Worm (Caenorhabditis elegans) whole organism, dauer: Measurements from ENCODE around the gene srd-19.

Source experiments
- unc-62 ChIP-seq: sonication (generic microtip); optimal IDR thresholded peaks from 2 replicates; lab custom pipeline; 2017; ENCODE audit warnings: missing biosample characterization, missing genetic modification reagents, missing genetic modification characterization

The srd-19 gene

DNA sequence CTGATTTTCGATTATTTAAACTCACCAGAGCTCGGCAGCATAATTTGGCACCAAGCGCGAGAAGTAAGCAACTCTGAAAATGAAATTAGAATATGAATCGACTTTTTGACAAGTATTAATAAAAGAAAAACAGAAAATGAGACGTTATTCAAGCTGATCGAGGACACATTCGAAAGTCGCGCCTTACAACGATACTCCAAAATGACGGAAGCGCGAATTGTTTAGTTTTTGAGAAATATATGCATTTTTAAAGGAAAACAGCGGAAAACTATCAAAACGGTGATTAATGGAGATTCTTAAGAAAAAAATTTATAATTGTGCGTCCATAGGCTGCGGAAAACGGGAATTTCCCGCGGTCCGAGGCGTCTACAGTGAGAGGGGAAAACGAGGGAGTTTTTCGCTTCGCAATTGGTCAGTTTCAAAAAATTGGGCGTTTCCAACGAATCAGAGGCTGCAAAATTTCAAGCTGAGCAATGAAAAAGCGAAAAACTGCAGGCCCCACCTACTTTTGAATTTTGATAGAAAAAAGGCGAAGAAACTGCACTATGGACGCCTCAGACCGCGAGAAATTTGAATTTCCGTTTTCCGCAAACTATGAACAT, 9.0 kb upstream of the srd-19 start, which contains the start of gene mes-4:
TSS of gene mes-4 (minus strand) at position 73 of the 602 bp plus-strand sequence.
- no peak for TF ChIP-seq unc-62 (GFP tag; lab: Kevin White, UChicago)

DNA sequence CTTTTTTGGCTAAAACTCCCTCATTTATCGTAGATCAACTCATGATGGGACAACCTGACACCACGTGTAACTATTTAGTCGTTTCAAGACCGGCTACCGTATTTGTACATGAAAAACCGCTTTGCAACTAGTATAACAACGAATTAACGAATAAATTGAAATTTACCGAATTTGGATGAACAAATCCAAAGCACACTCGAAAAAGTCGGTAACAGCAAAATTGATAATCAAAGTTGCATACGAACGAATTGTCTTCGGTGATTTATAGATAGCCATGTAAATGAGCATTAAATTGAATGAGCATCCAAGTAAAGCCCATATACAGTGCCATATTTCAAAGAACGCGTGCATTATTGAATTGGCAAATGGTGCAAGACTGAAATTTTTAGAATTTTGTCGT, 3.8 kb upstream of the srd-19 start, which contains the start of gene srd-17:
TSS of gene srd-17 (minus strand) at position 351 of the 400 bp plus-strand sequence.
- TF ChIP-seq unc-62 (GFP tag; lab: Kevin White, UChicago), result no peak

ce11 chrV:13427378-13427777, 1.2 kb downstream of the srd-19 start:
- TF ChIP-seq unc-62 (GFP tag; lab: Kevin White, UChicago), result no peak

ce11 chrV:13426764-13427163, 1.8 kb downstream of the srd-19 start, which contains the start of gene srd-18:
Gene srd-18, minus strand, starts transcription at chrV:13426864.
- no peak for TF ChIP-seq unc-62 (GFP tag; lab: Kevin White, UChicago)

- no peak for TF ChIP-seq unc-62 (GFP tag; lab: Kevin White, UChicago)
Measured at ce11 chrV:13423608-13424007, 5.0 kb downstream of the srd-19 start, which contains the start of gene srv-10. Gene srv-10, plus strand, starts transcription at chrV:13423908.

ce11 chrV:13423045-13423444, 5.5 kb downstream of the srd-19 start, which contains the start of gene srv-9:
Gene srv-9, minus strand, starts transcription at chrV:13423145.
- TF ChIP-seq unc-62 (GFP tag; lab: Kevin White, UChicago), result no peak

- no peak for TF ChIP-seq unc-62 (GFP tag; lab: Kevin White, UChicago)
Measured at ce11 chrV:13421697-13422096, 6.9 kb downstream of the srd-19 start.

- TF ChIP-seq unc-62 (GFP tag; lab: Kevin White, UChicago), result no peak
Measured at ce11 chrV:13420640-13421039, 7.9 kb downstream of the srd-19 start, which contains the start of gene srv-8. Gene srv-8, minus strand, starts transcription at chrV:13420740.

ce11 chrV:13417513-13417912, 11.0 kb downstream of the srd-19 start, which contains the start of gene F53F1.6:
Gene F53F1.6, minus strand, starts transcription at chrV:13417613.
- no peak for TF ChIP-seq unc-62 (GFP tag; lab: Kevin White, UChicago)

DNA sequence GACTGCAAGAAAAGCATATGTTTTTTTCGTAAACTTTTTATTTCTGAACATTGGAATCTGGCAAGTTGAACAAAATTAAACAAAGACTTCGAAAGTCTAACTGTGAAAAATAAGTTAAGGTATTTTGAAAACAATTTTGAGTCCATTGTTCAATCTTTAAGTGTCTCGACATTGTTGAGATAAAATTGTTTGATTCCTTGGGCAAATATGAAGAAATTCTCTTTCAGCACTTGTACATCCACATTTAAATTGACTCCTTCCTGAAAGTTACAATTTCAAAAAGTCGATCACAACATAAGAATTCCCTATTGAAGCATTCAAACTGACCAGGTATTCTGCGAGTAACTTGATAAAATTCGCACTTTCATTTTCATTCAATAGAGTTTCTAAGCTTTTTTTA, 12.5 kb downstream of the srd-19 start:
- TF ChIP-seq unc-62 (GFP tag; lab: Kevin White, UChicago), result no peak

- no peak for TF ChIP-seq unc-62 (GFP tag; lab: Kevin White, UChicago)
Measured at ce11 chrV:13415462-13415861, 13.1 kb downstream of the srd-19 start.

ce11 chrV:13414585-13414984, 14.0 kb downstream of the srd-19 start, which contains the start of gene cut-2:
Gene cut-2, plus strand, starts transcription at chrV:13414949.
- no peak for TF ChIP-seq unc-62 (GFP tag; lab: Kevin White, UChicago)

ce11 chrV:13413301-13413700, 15.3 kb downstream of the srd-19 start:
- no peak for TF ChIP-seq unc-62 (GFP tag; lab: Kevin White, UChicago)

ce11 chrV:13411992-13412298, 16.6 kb downstream of the srd-19 start:
- TF ChIP-seq unc-62 (GFP tag; lab: Kevin White, UChicago), result no peak

DNA sequence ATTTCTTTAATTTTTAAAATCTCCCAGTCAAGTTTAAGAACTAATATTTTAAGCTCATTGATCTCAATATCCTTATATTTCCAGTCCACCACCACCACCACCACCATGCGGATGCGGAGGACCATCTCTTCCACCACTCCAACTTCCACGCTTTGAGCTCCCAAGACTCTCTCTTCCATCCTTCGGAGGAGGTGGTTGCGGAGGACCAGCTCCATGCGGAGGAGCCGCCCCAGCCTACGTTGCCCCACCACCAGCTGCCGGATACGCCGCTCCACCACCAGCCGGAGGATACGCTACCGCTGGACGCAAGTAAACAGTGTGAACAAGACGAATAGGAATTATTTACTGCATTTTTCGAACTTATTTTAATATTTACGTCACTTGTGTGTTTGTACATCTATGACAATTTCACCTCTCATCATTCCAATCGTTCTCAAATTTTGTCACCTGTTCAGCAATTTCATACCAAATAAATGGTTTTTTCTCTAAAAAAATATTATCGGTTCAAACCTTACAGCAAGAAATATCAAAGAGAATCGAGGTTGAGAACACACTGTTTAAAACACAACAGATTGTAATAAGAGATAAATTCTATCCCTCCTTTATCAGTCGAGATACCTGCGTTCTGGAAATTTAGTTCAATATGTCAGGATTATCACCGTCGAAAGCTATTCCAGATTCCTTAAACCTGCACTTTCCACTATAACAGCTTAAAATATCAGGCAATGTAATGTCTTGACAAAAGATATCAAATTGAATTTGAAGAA, 17.2 kb downstream of the srd-19 start:
- no peak for TF ChIP-seq unc-62 (GFP tag; lab: Kevin White, UChicago)

DNA sequence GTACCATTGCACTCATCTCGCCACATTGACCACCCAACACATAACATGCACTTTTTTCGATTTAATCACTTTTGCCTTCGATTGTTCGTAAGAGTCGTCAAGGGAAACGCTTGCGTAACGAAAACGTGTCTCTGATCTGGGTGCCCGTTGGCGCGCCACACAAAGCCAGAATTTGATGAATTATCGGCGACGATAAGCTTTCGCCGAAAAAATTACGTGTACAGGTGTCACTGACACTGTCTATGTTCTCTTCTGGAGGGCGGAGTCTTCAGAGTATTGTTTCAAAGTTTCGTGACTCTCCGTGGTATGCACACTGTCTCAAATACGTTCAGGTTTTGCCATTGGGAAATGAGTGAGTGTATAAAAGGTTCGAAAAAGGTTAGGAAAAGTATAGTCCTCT, 17.9 kb downstream of the srd-19 start, which contains the start of gene F53F1.4:
TSS of gene F53F1.4 (plus strand) at position 390 of the 400 bp plus-strand sequence.
- TF ChIP-seq unc-62 (GFP tag; lab: Kevin White, UChicago), result no peak
